Worm (Caenorhabditis elegans): ENCODE data around the gene irld-51.

DNA sequence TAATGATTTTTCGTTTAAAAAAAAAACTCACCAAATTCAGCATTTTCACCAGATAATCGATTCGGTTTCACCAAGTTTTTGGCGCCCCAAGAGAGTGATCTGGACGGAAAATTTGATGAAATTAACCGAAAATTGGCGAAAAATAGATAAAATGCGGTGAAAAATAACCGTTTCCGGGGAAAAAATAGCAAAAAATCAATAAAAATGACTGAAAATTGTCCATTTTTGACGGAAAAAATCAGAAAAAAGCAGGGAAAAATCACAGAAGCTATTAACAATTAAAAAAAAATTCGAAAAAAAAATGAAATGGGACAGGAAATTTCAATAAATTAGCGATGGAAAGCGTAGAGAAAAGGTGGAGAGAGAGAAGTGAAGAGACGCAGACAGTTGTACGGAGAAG, 39.0 kb downstream of the irld-51 start, which contains the start of gene ubc-15:
- TF ChIP-seq nhr-28 (tag; optimal IDR thresholded peaks at IDR 0.05): no peak
- no peak for TF ChIP-seq lsy-2 (tag; optimal IDR thresholded peaks at IDR 0.05)
- no peak for TF ChIP-seq F49E8.2 (tag; optimal IDR thresholded peaks at IDR 0.05; ENCODE audit: borderline replicate concordance)
- TF ChIP-seq nhr-25 (tag; optimal IDR thresholded peaks at IDR 0.05; ENCODE audit: borderline replicate concordance, insufficient read depth): no peak
- no peak for TF ChIP-seq zag-1 (tag; optimal IDR thresholded peaks at IDR 0.05)
